Worm (Caenorhabditis elegans): Measurements from ENCODE around the gene twk-36.

Gene twk-36

DNA sequence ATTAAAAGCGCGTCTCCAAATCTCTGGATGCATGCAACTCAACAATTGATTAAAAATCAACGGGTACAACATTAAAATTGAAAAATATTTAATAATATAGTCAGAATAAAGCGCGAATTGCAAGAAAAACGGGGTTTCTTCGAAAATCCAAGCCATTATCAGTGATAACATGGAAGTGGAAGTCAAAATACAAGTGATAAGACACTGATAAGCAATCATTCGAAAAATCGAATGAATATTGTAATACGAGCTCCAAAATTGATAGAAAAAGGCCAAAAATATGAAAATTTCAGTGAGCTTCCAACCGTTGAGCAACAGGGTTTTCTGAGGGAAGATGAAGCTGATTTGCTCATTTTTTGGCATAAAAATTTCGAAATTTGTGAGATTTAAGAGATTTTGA is 52.6 kb downstream of the twk-36 start:
- TF ChIP-seq elt-2 (tag; optimal IDR thresholded peaks at IDR 0.05) (peak; percentile 50), lsy-2 (tag; optimal IDR thresholded peaks at IDR 0.05) (no peak), ceh-88 (GFP tag; IDR thresholded peaks at IDR 0.05) (no peak), pqm-1 (tag; optimal IDR thresholded peaks at IDR 0.05) (peak; percentile 33)
